Fruit fly (Drosophila melanogaster) whole organism, adult: ENCODE measurements around the gene Oatp33Eb.

ENCODE experiments used
- CG11617 ChIP-seq: fragments of 200-800 bp; sonication (Bioruptor generic); optimal IDR thresholded peaks from 2 replicates; lab custom pipeline; 2017; ENCODE audit warnings: mild to moderate bottlenecking, missing biosample characterization, missing genetic modification reagents, missing genetic modification characterization
- CG12768 ChIP-seq: fragments of 200-800 bp; sonication (Bioruptor generic); optimal IDR thresholded peaks from 2 replicates; lab custom pipeline; 2017; ENCODE audit warnings: missing biosample characterization, missing genetic modification characterization, mild to moderate bottlenecking, moderate library complexity, missing genetic modification reagents
- CG14711 ChIP-seq: fragments of 200-800 bp; sonication (Bioruptor generic); optimal IDR thresholded peaks from 2 replicates; lab custom pipeline; 2018; ENCODE audit warnings: missing biosample characterization, mild to moderate bottlenecking, missing genetic modification characterization, moderate library complexity
- CG1620 ChIP-seq: fragments of 200-800 bp; sonication (Bioruptor generic); optimal IDR thresholded peaks from 2 replicates; lab custom pipeline; 2016; ENCODE audit warnings: missing biosample characterization, missing genetic modification characterization
- CG33017 ChIP-seq: fragments of 200-800 bp; sonication (Bioruptor generic); optimal IDR thresholded peaks from 2 replicates; lab custom pipeline; 2018; ENCODE audit warnings: missing biosample characterization, mild to moderate bottlenecking, missing genetic modification characterization, moderate library complexity
- CG5204 ChIP-seq: fragments of 200-800 bp; sonication (Bioruptor generic); optimal IDR thresholded peaks from 2 replicates; lab custom pipeline; 2016; ENCODE audit warnings: missing biosample characterization, missing genetic modification characterization
- CG7045 ChIP-seq: fragments of 200-800 bp; sonication (Bioruptor generic); optimal IDR thresholded peaks from 2 replicates; lab custom pipeline; 2017; ENCODE audit warnings: missing biosample characterization, mild to moderate bottlenecking, missing genetic modification characterization
- CG7101 ChIP-seq: fragments of 200-800 bp; sonication (Bioruptor generic); optimal IDR thresholded peaks from 2 replicates; lab custom pipeline; 2018; ENCODE audit warnings: missing biosample characterization, mild to moderate bottlenecking, missing genetic modification characterization, moderate library complexity
- Clk ChIP-seq: fragments of 200-800 bp; sonication (Bioruptor generic); optimal IDR thresholded peaks from 2 replicates; lab custom pipeline; 2017; ENCODE audit warnings: missing biosample characterization, missing genetic modification characterization
- Crg-1 ChIP-seq: fragments of 200-800 bp; sonication (Bioruptor generic); optimal IDR thresholded peaks from 2 replicates; lab custom pipeline; 2016; ENCODE audit warnings: missing biosample characterization, missing genetic modification characterization
- Hr96 ChIP-seq: fragments of 200-800 bp; sonication (Bioruptor generic); optimal IDR thresholded peaks from 2 replicates; lab custom pipeline; 2016; ENCODE audit warnings: missing biosample characterization, missing genetic modification characterization
- Mnt ChIP-seq: fragments of 200-800 bp; sonication (Bioruptor generic); optimal IDR thresholded peaks from 2 replicates; lab custom pipeline; 2016; ENCODE audit warnings: missing biosample characterization, mild to moderate bottlenecking, missing genetic modification characterization
- bab1 ChIP-seq: fragments of 200-800 bp; sonication (Bioruptor generic); optimal IDR thresholded peaks from 3 replicates; lab custom pipeline; 2019; ENCODE audit warnings: missing biosample characterization, mild to moderate bottlenecking, missing genetic modification characterization, moderate library complexity
- cic ChIP-seq: fragments of 200-800 bp; sonication (Bioruptor generic); optimal IDR thresholded peaks from 2 replicates; lab custom pipeline; 2017; ENCODE audit warnings: missing biosample characterization, mild to moderate bottlenecking, missing genetic modification characterization, moderate library complexity
- cnc ChIP-seq, 2 experiments: fragments of >200 bp; optimal IDR thresholded peaks; 2 replicates each; lab custom pipeline; 2017
- kay ChIP-seq: fragments of 200-800 bp; sonication (Bioruptor generic); peaks from one replicate; lab custom pipeline; 2016; ENCODE audit warnings: missing biosample characterization, missing genetic modification characterization, borderline replicate concordance
- ovo ChIP-seq: fragments of 200-800 bp; sonication (Bioruptor generic); optimal IDR thresholded peaks from 2 replicates; lab custom pipeline; 2016; ENCODE audit warnings: missing biosample characterization, missing genetic modification characterization
- pad ChIP-seq: fragments of 200-800 bp; sonication (Bioruptor generic); optimal IDR thresholded peaks from 3 replicates; lab custom pipeline; 2017; ENCODE audit warnings: missing biosample characterization, missing genetic modification characterization, mild to moderate bottlenecking, moderate library complexity, missing genetic modification reagents
- tj ChIP-seq: fragments of 200-800 bp; sonication (Bioruptor generic); optimal IDR thresholded peaks from 3 replicates; lab custom pipeline; 2017; ENCODE audit warnings: missing biosample characterization, mild to moderate bottlenecking, missing genetic modification characterization, moderate library complexity
- toe ChIP-seq: fragments of 200-800 bp; sonication (Bioruptor generic); optimal IDR thresholded peaks from 2 replicates; lab custom pipeline; 2016; ENCODE audit warnings: missing biosample characterization, missing genetic modification characterization

Gene Oatp33Eb

DNA sequence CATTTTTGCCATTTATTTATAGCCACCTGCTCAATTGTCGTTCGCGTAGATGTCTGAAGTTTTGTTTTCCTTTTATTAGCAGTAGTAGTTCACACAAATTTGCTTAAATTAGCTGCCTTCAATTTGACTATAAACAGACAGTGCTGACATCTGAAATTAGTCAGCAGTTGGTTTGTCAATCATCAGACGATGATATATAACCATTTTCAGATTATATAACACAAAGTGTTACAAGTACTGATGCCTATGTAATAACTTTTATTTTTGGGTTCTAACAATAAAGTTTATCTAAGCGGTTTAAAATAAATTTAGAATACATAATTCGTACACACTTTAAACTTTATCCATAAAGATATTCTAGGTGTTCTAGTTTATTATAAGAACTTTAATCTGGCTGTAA, 33.5 kb downstream of the Oatp33Eb start:
- TF ChIP-seq CG1620 (no peak), Clk (GFP tag; lab: Kevin White, UChicago) (no peak), CG7045 (GFP tag; lab: Kevin White, UChicago) (no peak), CG7101 (tag; lab: Kevin White, UChicago) (no peak), ovo (GFP tag; lab: Kevin White, UChicago) (no peak), cnc (optimal IDR thresholded peaks at IDR 0.05; lab: Kevin White, UChicago) (no peak), tj (GFP tag; lab: Kevin White, UChicago) (no peak)

DNA sequence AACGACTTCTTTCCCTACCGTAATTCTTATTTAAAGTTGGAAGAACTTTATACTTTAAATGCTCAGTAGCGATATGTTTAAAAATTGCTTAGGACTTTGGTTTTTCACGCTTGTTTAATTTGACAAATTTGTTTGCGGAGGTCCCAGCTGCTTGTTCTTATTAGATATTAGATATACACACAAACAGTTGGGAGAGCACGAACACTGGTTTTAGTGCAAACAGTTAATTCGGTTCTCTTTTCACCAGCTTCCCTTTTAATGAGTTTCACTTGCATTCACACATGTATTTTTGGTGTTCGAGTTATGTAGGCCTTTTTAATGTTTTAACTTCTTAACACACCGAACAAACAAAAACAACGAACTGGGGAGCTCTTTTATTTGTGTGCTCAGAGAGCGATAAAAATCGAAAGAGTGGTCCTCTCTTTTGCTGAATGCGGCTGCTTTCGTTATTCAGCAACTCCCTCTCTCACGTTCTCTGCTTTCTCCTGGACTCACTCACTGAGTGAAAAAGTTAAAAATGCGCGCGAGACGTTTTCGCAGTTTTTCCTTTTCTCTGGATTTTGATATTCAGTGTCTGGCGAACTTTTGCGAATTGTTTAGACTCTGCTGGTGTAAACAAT, 34.5 kb downstream of the Oatp33Eb start:
- TF ChIP-seq CG7101 (tag; lab: Kevin White, UChicago) (no peak), pad (GFP tag; lab: Kevin White, UChicago) (no peak), CG14711 (tag; lab: Kevin White, UChicago) (no peak), CG1620 (no peak), Crg-1 (GFP tag; lab: Kevin White, UChicago) (no peak), kay (GFP tag; lab: Kevin White, UChicago) (no peak), toe (GFP tag; lab: Kevin White, UChicago) (no peak), CG12768 (GFP tag; lab: Kevin White, UChicago) (no peak), CG11617 (GFP tag; lab: Kevin White, UChicago) (no peak), bab1 (GFP tag; lab: Kevin White, UChicago) (no peak), tj (GFP tag; lab: Kevin White, UChicago) (no peak), CG7045 (GFP tag; lab: Kevin White, UChicago) (no peak), cic (GFP tag; lab: Kevin White, UChicago) (no peak), CG33017 (tag; lab: Kevin White, UChicago) (no peak), Hr96 (GFP tag; lab: Kevin White, UChicago) (no peak), Mnt (no peak), Clk (GFP tag; lab: Kevin White, UChicago) (no peak), cnc (optimal IDR thresholded peaks at IDR 0.05; lab: Kevin White, UChicago) (no peak)

DNA sequence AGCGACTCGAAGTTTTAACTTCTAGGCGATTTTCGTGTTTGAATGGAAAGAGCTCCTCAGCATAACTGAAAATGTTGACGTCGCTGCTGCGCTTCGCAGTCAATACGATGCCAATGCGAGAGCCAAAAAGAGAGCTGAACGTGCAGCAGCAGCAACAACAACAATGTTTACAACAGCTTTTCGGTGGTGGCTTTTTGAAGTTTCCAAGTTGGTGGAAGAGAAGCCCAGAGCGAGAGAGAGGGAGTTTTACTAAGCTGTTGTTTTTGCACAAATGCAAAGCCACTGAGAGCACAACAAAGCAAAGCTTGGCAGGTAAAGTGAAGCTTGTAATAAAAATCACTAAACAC, 35.2 kb downstream of the Oatp33Eb start:
- TF ChIP-seq CG7101 (tag; lab: Kevin White, UChicago) (no peak), ovo (GFP tag; lab: Kevin White, UChicago) (no peak), tj (GFP tag; lab: Kevin White, UChicago) (peak; percentile 75)

DNA sequence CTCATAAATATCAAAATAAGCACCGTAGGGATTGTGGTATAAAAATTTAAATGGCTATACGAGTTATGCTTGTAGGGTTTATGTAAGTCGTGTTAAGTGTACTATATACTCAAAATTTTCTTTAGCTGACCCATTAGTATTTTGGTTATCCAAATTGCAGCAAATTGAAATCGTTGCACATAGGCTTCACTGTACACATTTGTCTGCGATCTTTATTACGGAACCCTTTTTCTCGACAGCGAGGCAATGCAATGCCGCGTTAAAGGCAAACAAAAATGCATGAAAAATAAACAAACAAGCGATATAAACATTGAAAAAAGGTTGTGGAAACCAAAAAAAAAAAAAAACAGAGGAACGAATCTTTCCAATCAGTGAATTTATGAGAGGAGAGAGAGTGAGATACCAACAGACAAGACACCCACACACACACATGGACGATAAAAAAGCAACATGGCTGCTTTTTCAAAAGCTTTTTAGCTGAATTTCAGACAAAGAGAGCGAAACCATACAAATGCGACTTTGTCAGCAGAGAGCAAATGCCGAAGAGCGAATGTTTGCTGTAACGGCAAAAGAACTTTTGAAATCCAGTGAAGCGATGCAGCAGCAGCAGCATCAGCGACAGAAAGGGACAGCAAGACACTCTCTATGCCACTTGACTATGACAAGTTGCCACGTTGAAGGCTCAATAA, 35.7 kb downstream of the Oatp33Eb start:
- peak; percentile 90 for TF ChIP-seq CG11617 (GFP tag; lab: Kevin White, UChicago)
- peak; percentile 96 for TF ChIP-seq bab1 (GFP tag; lab: Kevin White, UChicago)
- peak; percentile 90 for TF ChIP-seq Hr96 (GFP tag; lab: Kevin White, UChicago)
- TF ChIP-seq Clk (GFP tag; lab: Kevin White, UChicago): peak; percentile 78
- TF ChIP-seq CG33017 (tag; lab: Kevin White, UChicago): peak; percentile 90
- peak; percentile 77 for TF ChIP-seq ovo (GFP tag; lab: Kevin White, UChicago)
- peak; percentile 86 for TF ChIP-seq CG14711 (tag; lab: Kevin White, UChicago)
- peak; percentile 92 for TF ChIP-seq CG1620
- peak; percentile 88 for TF ChIP-seq CG12768 (GFP tag; lab: Kevin White, UChicago)
- TF ChIP-seq CG5204 (GFP tag; lab: Kevin White, UChicago): peak; percentile 93
- TF ChIP-seq CG7045 (GFP tag; lab: Kevin White, UChicago): peak; percentile 91
- TF ChIP-seq toe (GFP tag; lab: Kevin White, UChicago): peak; percentile 89
- TF ChIP-seq tj (GFP tag; lab: Kevin White, UChicago): peak; percentile 64
- TF ChIP-seq Mnt: peak; percentile 74
- no peak for TF ChIP-seq kay (GFP tag; lab: Kevin White, UChicago)
- TF ChIP-seq Crg-1 (GFP tag; lab: Kevin White, UChicago): peak; percentile 85
- no peak for TF ChIP-seq cnc (optimal IDR thresholded peaks at IDR 0.05; lab: Kevin White, UChicago)
- peak; percentile 79 for TF ChIP-seq pad (GFP tag; lab: Kevin White, UChicago)
- TF ChIP-seq cic (GFP tag; lab: Kevin White, UChicago): peak; percentile 17
- TF ChIP-seq CG7101 (tag; lab: Kevin White, UChicago): peak; percentile 91

DNA sequence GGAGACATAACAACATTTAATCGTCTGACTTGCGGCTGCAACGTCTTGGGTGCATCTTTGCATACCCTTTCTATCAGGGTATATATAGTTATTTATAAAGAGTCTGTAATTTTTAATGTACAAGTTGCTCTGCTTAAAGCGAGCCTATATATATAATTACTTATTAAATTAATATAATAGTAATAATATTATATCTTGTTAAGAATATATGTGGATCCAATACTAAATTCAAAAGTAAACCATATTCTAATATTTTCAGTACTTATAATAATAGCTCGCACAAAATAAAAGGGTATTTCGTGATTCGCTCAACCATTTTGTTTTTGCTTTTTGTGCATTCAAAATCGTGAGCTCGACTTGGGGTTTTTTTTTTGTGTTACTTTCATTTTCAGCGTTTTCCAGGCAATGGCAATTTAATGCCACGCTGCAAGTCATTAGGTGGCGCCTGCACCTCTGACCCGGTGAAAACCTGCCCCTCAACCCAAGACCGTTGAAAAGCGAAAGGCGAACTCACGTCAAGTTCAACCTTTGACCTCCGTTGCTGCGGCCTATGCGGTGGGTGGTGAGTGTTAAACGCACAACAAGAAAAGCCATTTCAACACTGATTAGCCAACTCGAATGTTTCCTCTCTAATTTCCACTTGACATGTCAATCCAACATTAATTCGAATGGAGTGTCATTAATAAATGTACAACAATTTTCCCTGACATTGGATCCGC, 37.8 kb downstream of the Oatp33Eb start:
- TF ChIP-seq kay (GFP tag; lab: Kevin White, UChicago) (no peak), ovo (GFP tag; lab: Kevin White, UChicago) (no peak), CG11617 (GFP tag; lab: Kevin White, UChicago) (no peak), CG7045 (GFP tag; lab: Kevin White, UChicago) (no peak)

DNA sequence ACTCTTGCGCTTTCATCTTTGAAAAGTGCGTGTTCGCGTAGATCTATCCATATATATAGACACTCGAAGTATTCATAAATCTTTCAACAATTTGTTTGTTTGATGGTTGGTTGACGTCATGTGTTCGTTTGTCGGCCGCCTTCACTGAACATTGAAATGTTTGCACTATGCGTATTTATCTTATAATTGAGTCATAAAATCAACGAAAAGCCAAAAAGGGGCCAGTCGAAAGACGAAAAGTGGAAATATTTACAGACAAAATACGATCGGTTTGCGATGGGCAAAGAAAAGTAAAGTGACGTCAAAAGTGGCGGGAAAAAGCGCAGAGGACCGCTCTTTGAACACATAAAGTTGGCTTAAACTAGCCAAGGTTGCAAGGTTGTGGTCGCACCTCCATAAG, 39.0 kb downstream of the Oatp33Eb start:
- TF ChIP-seq Clk (GFP tag; lab: Kevin White, UChicago): no peak
- no peak for TF ChIP-seq CG5204 (GFP tag; lab: Kevin White, UChicago)
- no peak for TF ChIP-seq cnc (optimal IDR thresholded peaks at IDR 0.05; lab: Kevin White, UChicago)
- no peak for TF ChIP-seq CG14711 (tag; lab: Kevin White, UChicago)
- no peak for TF ChIP-seq CG7101 (tag; lab: Kevin White, UChicago)
- no peak for TF ChIP-seq cic (GFP tag; lab: Kevin White, UChicago)
- TF ChIP-seq CG12768 (GFP tag; lab: Kevin White, UChicago): no peak
